Worm (Caenorhabditis elegans): ENCODE data around the gene sri-10.

DNA sequence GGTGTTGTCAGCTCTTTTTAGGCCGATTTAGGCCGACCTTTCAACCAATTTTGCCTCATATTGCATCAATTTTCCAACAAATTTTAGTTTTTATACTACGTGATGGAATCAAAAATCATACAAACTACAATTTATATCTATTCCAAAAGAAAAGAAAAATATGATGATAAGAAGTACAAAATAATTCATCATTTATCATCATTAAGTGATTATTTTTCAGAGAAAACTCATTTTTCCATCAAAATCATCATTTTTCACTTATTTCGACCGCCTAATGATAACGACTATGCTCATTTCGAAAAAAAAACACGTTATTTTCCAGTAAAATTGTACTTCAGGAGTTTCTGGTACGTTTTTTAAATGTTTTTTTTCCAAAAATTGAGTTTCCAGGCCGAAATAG lies 48.5 kb upstream of the sri-10 start:
- TF ChIP-seq dve-1 (tag; optimal IDR thresholded peaks at IDR 0.05) (no peak), unc-3 (GFP tag; conservative IDR thresholded peaks at IDR 0.05) (no peak), unc-3 (tag; optimal IDR thresholded peaks at IDR 0.05) (no peak), sox-4 (tag; optimal IDR thresholded peaks at IDR 0.05) (no peak), F13H6.1 (tag; optimal IDR thresholded peaks at IDR 0.05) (no peak), unc-55 (GFP tag; optimal IDR thresholded peaks at IDR 0.05) (no peak), ama-1 (optimal IDR thresholded peaks at IDR 0.05) (no peak), elt-2 (tag; optimal IDR thresholded peaks at IDR 0.05) (no peak), fkh-10 (GFP tag; optimal IDR thresholded peaks at IDR 0.05) (no peak), zip-5 (tag; optimal IDR thresholded peaks at IDR 0.05) (no peak), hlh-13 (GFP tag; optimal IDR thresholded peaks at IDR 0.05) (no peak)
